Fruit fly (Drosophila melanogaster) whole organism, pupa: ENCODE data around the gene CG11791.

Experiments used
- CG10348 ChIP-seq: fragments of 200-800 bp; sonication (Bioruptor generic); IDR thresholded peaks from 2 replicates; pipeline ENCODE4 v1.3.6; 2022; ENCODE audit warnings: missing biosample characterization, missing genetic modification characterization
- CG12605 ChIP-seq: fragments of 200-800 bp; sonication (Bioruptor generic); IDR thresholded peaks from 2 replicates; pipeline ENCODE4 v1.3.6; 2022; ENCODE audit warnings: missing biosample characterization, missing genetic modification characterization
- CG14655 ChIP-seq: fragments of 200-800 bp; sonication (Bioruptor generic); optimal IDR thresholded peaks from 3 replicates; lab custom pipeline; 2017; ENCODE audit warnings: mild to moderate bottlenecking, missing biosample characterization, missing genetic modification reagents, missing genetic modification characterization
- CG15710 ChIP-seq: fragments of 200-800 bp; sonication (Bioruptor generic); optimal IDR thresholded peaks from 2 replicates; lab custom pipeline; 2018; ENCODE audit warnings: missing biosample characterization, mild to moderate bottlenecking, missing genetic modification characterization, moderate library complexity
- CG17806 ChIP-seq: fragments of 200-800 bp; sonication (Bioruptor generic); optimal IDR thresholded peaks from 2 replicates; lab custom pipeline; 2018; ENCODE audit warnings: missing biosample characterization, mild to moderate bottlenecking, missing genetic modification characterization, moderate library complexity
- CG32121 ChIP-seq: fragments of 200-800 bp; sonication (Bioruptor generic); IDR thresholded peaks from 2 replicates; pipeline ENCODE4 v1.3.6; 2022; ENCODE audit warnings: missing biosample characterization, missing genetic modification characterization
- CG34367 ChIP-seq: fragments of 200-800 bp; sonication (Bioruptor generic); optimal IDR thresholded peaks from 2 replicates; lab custom pipeline; 2018; ENCODE audit warnings: missing biosample characterization, mild to moderate bottlenecking, missing genetic modification characterization
- CG4496 ChIP-seq: fragments of 200-800 bp; sonication (Bioruptor generic); IDR thresholded peaks from 3 replicates; pipeline ENCODE4 v1.3.6; 2022; ENCODE audit warnings: missing biosample characterization, missing genetic modification characterization
- CG8301 ChIP-seq: fragments of 200-800 bp; sonication (Bioruptor generic); optimal IDR thresholded peaks from 2 replicates; lab custom pipeline; 2018; ENCODE audit warnings: missing biosample characterization, mild to moderate bottlenecking, missing genetic modification characterization
- CG9948 ChIP-seq: fragments of 200-800 bp; sonication (Bioruptor generic); optimal IDR thresholded peaks from 2 replicates; lab custom pipeline; 2018; ENCODE audit warnings: missing biosample characterization, mild to moderate bottlenecking, missing genetic modification characterization, moderate library complexity
- D1 ChIP-seq: fragments of 200-800 bp; sonication (Bioruptor generic); optimal IDR thresholded peaks from 2 replicates; lab custom pipeline; 2018; ENCODE audit warnings: missing biosample characterization, mild to moderate bottlenecking, missing genetic modification characterization, moderate library complexity
- EcR ChIP-seq: fragments of 200-800 bp; sonication (Bioruptor generic); optimal IDR thresholded peaks from 3 replicates; lab custom pipeline; 2019; ENCODE audit warnings: missing biosample characterization, missing genetic modification characterization, mild to moderate bottlenecking, moderate library complexity, missing genetic modification reagents
- Ets98B ChIP-seq: fragments of 200-800 bp; sonication (Bioruptor generic); IDR thresholded peaks from 2 replicates; pipeline ENCODE4 v1.3.6; 2022; ENCODE audit warnings: missing biosample characterization, missing genetic modification characterization
- Pif1A ChIP-seq: fragments of 200-800 bp; sonication (Bioruptor generic); optimal IDR thresholded peaks from 3 replicates; lab custom pipeline; 2016; ENCODE audit warnings: missing biosample characterization, missing genetic modification characterization
- Pif1B ChIP-seq: fragments of 200-800 bp; sonication (Bioruptor generic); optimal IDR thresholded peaks from 3 replicates; lab custom pipeline; 2016; ENCODE audit warnings: missing biosample characterization, missing genetic modification characterization
- Snoo ChIP-seq: fragments of 200-800 bp; sonication (Bioruptor generic); optimal IDR thresholded peaks from 3 replicates; lab custom pipeline; 2017; ENCODE audit warnings: missing biosample characterization, mild to moderate bottlenecking, missing genetic modification characterization, inconsistent platforms
- fd96Ca ChIP-seq: fragments of 200-800 bp; sonication (Bioruptor generic); IDR thresholded peaks from 3 replicates; pipeline ENCODE4 v1.3.6; 2022; ENCODE audit warnings: missing biosample characterization, missing genetic modification characterization
- gl ChIP-seq: fragments of 200-800 bp; sonication (Bioruptor generic); optimal IDR thresholded peaks from 2 replicates; lab custom pipeline; 2018; ENCODE audit warnings: missing biosample characterization, mild to moderate bottlenecking, missing genetic modification characterization
- rn ChIP-seq: fragments of 200-800 bp; sonication (Bioruptor generic); IDR thresholded peaks from 2 replicates; pipeline ENCODE4 v1.3.6; 2022; ENCODE audit warnings: missing biosample characterization, missing genetic modification characterization

The CG11791 gene

dm6 chr3R:25049742-25050517 is 514 bp downstream of the CG11791 start:
- peak; percentile 11 for TF ChIP-seq CG15710 (tag; lab: Kevin White, UChicago)
- no peak for TF ChIP-seq CG4496
- TF ChIP-seq CG14655 (GFP tag; lab: Kevin White, UChicago): no peak
- TF ChIP-seq gl (tag; lab: Kevin White, UChicago): peak; percentile 44
- TF ChIP-seq Snoo (tag; lab: Kevin White, UChicago): peak; percentile 39
- peak; percentile 72 for TF ChIP-seq EcR (GFP tag; lab: Kevin White, UChicago)
- no peak for TF ChIP-seq Ets98B (GFP tag; lab: Robert Waterston, UW)
- peak; percentile 13 for TF ChIP-seq CG17806 (tag; lab: Kevin White, UChicago)
- no peak for TF ChIP-seq CG12605 (GFP tag; lab: Robert Waterston, UW)
- TF ChIP-seq CG8301 (tag; lab: Kevin White, UChicago): peak; percentile 5
- peak; percentile 59 for TF ChIP-seq Pif1B
- TF ChIP-seq, all 21 proteins: peak for 7

DNA sequence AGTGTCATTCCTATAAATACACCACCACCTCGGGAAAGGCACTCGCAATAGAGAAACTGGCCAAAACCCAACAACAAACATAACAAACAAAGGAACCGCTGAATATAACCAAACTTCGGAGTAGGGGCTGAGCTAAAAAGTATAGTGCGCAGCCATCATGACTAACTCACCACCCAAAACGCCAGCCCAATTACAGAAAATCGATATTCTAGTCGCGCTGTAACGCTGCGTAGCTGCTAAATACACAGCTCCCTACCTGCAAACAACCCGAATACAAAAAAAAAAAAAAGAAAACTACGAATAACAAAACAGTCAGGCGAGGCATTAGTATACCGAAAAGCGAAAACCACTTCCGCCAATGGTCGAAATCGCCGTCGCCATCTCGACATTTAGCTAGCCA is 1.2 kb downstream of the CG11791 start:
- TF ChIP-seq fd96Ca (GFP tag; lab: Robert Waterston, UW): no peak
- no peak for TF ChIP-seq CG14655 (GFP tag; lab: Kevin White, UChicago)
- no peak for TF ChIP-seq CG17806 (tag; lab: Kevin White, UChicago)
- no peak for TF ChIP-seq CG10348 (GFP tag; lab: Robert Waterston, UW)
- TF ChIP-seq Pif1B: no peak
- no peak for TF ChIP-seq EcR (GFP tag; lab: Kevin White, UChicago)
- TF ChIP-seq Snoo (tag; lab: Kevin White, UChicago): no peak

DNA sequence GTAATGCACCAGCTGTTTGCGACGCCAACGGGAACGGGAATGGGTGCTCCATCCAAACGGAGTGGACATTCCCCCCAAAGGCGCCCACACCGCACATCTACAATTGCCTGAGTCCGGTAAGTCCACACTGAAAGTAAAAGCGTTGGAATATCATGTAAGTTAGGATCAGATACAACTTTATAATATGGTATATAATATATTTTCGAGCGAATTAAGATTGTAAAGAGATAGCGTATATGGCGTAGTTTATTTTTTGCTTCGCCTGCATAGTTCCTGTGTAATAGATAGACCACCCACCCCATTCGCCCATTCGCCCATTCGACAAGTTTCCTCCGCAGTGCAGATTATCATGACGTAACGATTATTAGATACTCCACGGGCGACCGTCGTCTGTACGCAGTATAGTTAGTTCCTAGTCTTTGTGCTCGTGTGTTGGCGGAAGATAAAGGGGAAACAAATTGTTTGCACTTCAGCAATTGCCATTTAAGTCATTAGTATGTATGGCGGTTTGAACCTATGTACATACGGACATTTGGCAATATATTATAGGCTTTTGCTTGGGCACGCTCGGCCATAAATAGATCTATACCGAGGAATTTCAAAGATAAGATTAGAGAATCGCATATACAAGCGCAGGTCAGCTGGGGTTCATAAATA is 2.2 kb downstream of the CG11791 start:
- TF ChIP-seq CG8301 (tag; lab: Kevin White, UChicago): peak; percentile 56
- TF ChIP-seq Ets98B (GFP tag; lab: Robert Waterston, UW): peak; percentile 80
- peak; percentile 72; the same call in 2 of the 3 replicates for TF ChIP-seq CG4496
- peak; percentile 73 for TF ChIP-seq CG32121 (GFP tag; lab: Robert Waterston, UW)
- TF ChIP-seq Pif1B: peak; percentile 27
- TF ChIP-seq fd96Ca (GFP tag; lab: Robert Waterston, UW): no peak

- TF ChIP-seq Ets98B (GFP tag; lab: Robert Waterston, UW): peak; percentile 36; the same call in 1 of the 2 replicates
- TF ChIP-seq CG4496: no peak
- no peak for TF ChIP-seq CG32121 (GFP tag; lab: Robert Waterston, UW)
- TF ChIP-seq, all 21 proteins: peak for 1
These were observed 5.2 kb downstream of the CG11791 start, which contains the start of gene CG31109 for dm6 chr3R:25054451-25055188. Gene CG31109 (minus strand): TSS chr3R:25054653.

DNA sequence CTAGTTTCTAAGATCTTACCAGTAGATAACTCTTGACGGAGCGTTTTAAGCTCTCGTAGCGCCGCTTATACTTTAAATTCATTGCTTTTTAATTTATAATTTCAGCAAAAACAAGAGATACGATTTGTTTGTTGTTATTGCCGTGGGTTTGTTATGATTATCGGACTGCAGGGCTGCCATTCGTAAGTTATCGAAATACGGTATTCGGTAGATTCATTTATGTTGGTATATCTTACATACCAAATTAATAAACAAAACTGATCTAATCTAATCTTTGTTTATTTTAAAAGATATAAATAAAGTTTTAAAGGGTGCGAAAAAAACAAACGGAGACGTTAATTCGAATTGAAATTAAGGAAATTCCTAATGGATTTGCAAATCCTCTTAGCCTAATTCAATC is 6.6 kb downstream of the CG11791 start, which contains the start of the genes CG31111 and stac:
TSS of gene CG31111 (minus strand) at position 162 of the 400 bp plus-strand sequence.
TSS of gene stac (plus strand) at position 271 of the 400 bp plus-strand sequence.
- TF ChIP-seq CG34367 (tag; lab: Kevin White, UChicago) (no peak), CG8301 (tag; lab: Kevin White, UChicago) (no peak), CG9948 (tag; lab: Kevin White, UChicago) (no peak), EcR (GFP tag; lab: Kevin White, UChicago) (no peak), fd96Ca (GFP tag; lab: Robert Waterston, UW) (no peak), CG12605 (GFP tag; lab: Robert Waterston, UW) (no peak), Snoo (tag; lab: Kevin White, UChicago) (no peak), CG4496 (no peak), Pif1B (no peak), CG10348 (GFP tag; lab: Robert Waterston, UW) (no peak), rn (GFP tag; lab: Robert Waterston, UW) (no peak), CG17806 (tag; lab: Kevin White, UChicago) (no peak), gl (tag; lab: Kevin White, UChicago) (no peak), Ets98B (GFP tag; lab: Robert Waterston, UW) (no peak), CG15710 (tag; lab: Kevin White, UChicago) (no peak), CG14655 (GFP tag; lab: Kevin White, UChicago) (no peak), CG32121 (GFP tag; lab: Robert Waterston, UW) (no peak), D1 (no peak)

dm6 chr3R:25056488-25057157 is 7.2 kb downstream of the CG11791 start:
- TF ChIP-seq CG34367 (tag; lab: Kevin White, UChicago): no peak
- TF ChIP-seq CG17806 (tag; lab: Kevin White, UChicago): no peak
- no peak for TF ChIP-seq CG12605 (GFP tag; lab: Robert Waterston, UW)
- no peak for TF ChIP-seq Pif1A (GFP tag; lab: Kevin White, UChicago)
- no peak for TF ChIP-seq CG9948 (tag; lab: Kevin White, UChicago)
- TF ChIP-seq CG15710 (tag; lab: Kevin White, UChicago): no peak
- no peak for TF ChIP-seq Ets98B (GFP tag; lab: Robert Waterston, UW)
- no peak for TF ChIP-seq CG32121 (GFP tag; lab: Robert Waterston, UW)
- TF ChIP-seq, all 21 proteins: peak for 0
